Fruit fly (Drosophila melanogaster): ENCODE measurements around the gene CG4686.
A peak's percentile ranks its signal among the peaks of the same experiment; 100 is the strongest.

- TF ChIP-seq lola (GFP tag; optimal IDR thresholded peaks at IDR 0.05) (no peak), tai (GFP tag; optimal IDR thresholded peaks at IDR 0.05) (peak; percentile 89), h (GFP tag; optimal IDR thresholded peaks at IDR 0.05) (peak; percentile 95), Hr78 (GFP tag; optimal IDR thresholded peaks at IDR 0.05) (no peak), pan (optimal IDR thresholded peaks at IDR 0.05) (no peak), dmrt93B (GFP tag; optimal IDR thresholded peaks at IDR 0.05) (peak; percentile 83), fru (GFP tag; optimal IDR thresholded peaks at IDR 0.05) (peak; percentile 95), usp (GFP tag; optimal IDR thresholded peaks at IDR 0.05) (no peak), Rel (GFP tag; optimal IDR thresholded peaks at IDR 0.05) (peak; percentile 33), Rel (tag; optimal IDR thresholded peaks at IDR 0.05) (peak; percentile 87), psq (GFP tag; optimal IDR thresholded peaks at IDR 0.05) (peak; percentile 86), OdsH (GFP tag; optimal IDR thresholded peaks at IDR 0.05) (peak; percentile 95), CrebA (GFP tag; optimal IDR thresholded peaks at IDR 0.05; ENCODE audit: borderline replicate concordance) (no peak)
Observed at dm6 chr3R:19905932-19906439, 41.7 kb downstream of the CG4686 start.

Measured in whole organism, wandering third instar larva.